Fruit fly (Drosophila melanogaster) whole organism, embryonic: ENCODE results near the gene CG32147.
A peak's percentile ranks its signal among the peaks of the same experiment; 100 is the strongest.

ENCODE experiments used
- Adf1 ChIP-seq: fragments of 200-800 bp; sonication (Bioruptor generic); IDR thresholded peaks from 2 replicates; pipeline ENCODE4 v1.3.6; 2022; ENCODE audit warnings: missing biosample characterization, missing genetic modification characterization
- CG10147 ChIP-seq: fragments of 200-800 bp; sonication (Bioruptor generic); optimal IDR thresholded peaks from 2 replicates; lab custom pipeline; 2019; ENCODE audit warnings: missing biosample characterization, mild to moderate bottlenecking, missing genetic modification characterization, moderate library complexity
- CG10366 ChIP-seq: fragments of 200-800 bp; sonication (Bioruptor generic); IDR thresholded peaks from 2 replicates; pipeline ENCODE4 v1.3.6; 2022; ENCODE audit warnings: missing biosample characterization, missing genetic modification characterization
- CG10654 ChIP-seq: fragments of 200-800 bp; sonication (Bioruptor generic); optimal IDR thresholded peaks from 2 replicates; lab custom pipeline; 2016; ENCODE audit warnings: missing biosample characterization, missing genetic modification characterization
- CG12104 ChIP-seq: fragments of 200-800 bp; sonication (Bioruptor generic); optimal IDR thresholded peaks from 3 replicates; lab custom pipeline; 2016; ENCODE audit warnings: missing biosample characterization, missing genetic modification characterization
- CG14667 ChIP-seq: fragments of 200-800 bp; sonication (Bioruptor generic); IDR thresholded peaks from 2 replicates; pipeline ENCODE4 v1.3.6; 2022; ENCODE audit warnings: missing biosample characterization, missing genetic modification characterization
- CG14710 ChIP-seq: fragments of 200-800 bp; sonication (Bioruptor generic); optimal IDR thresholded peaks from 3 replicates; lab custom pipeline; 2019; ENCODE audit warnings: missing biosample characterization, mild to moderate bottlenecking, missing genetic modification characterization, moderate library complexity
- CG14965 ChIP-seq: fragments of 200-800 bp; sonication (Bioruptor generic); optimal IDR thresholded peaks from 2 replicates; lab custom pipeline; 2016; ENCODE audit warnings: missing biosample characterization, missing genetic modification characterization, borderline replicate concordance
- CG15479 ChIP-seq: fragments of 200-800 bp; sonication (Bioruptor generic); optimal IDR thresholded peaks from 3 replicates; lab custom pipeline; 2019; ENCODE audit warnings: missing biosample characterization, mild to moderate bottlenecking, missing genetic modification characterization, moderate library complexity
- CG4328 ChIP-seq: fragments of 200-800 bp; sonication (Bioruptor generic); optimal IDR thresholded peaks from 3 replicates; lab custom pipeline; 2017; ENCODE audit warnings: missing biosample characterization, missing genetic modification reagents, missing genetic modification characterization
- CG4730 ChIP-seq: fragments of 200-800 bp; sonication (Bioruptor generic); IDR thresholded peaks from 2 replicates; pipeline ENCODE4 v1.3.6; 2022; ENCODE audit warnings: missing biosample characterization, missing genetic modification characterization
- CG8765 ChIP-seq: fragments of 200-800 bp; sonication (Bioruptor generic); IDR thresholded peaks from 2 replicates; pipeline ENCODE4 v1.3.6; 2022; ENCODE audit warnings: missing biosample characterization, missing genetic modification characterization
- CG9932 ChIP-seq: fragments of 200-800 bp; sonication (Bioruptor generic); IDR thresholded peaks from 2 replicates; pipeline ENCODE4 v1.3.6; 2022; ENCODE audit warnings: missing biosample characterization, missing genetic modification characterization
- CTCF ChIP-seq: fragments of 200-800 bp; sonication (Bioruptor generic); optimal IDR thresholded peaks from 2 replicates; lab custom pipeline; 2017; ENCODE audit warnings: missing biosample characterization, mild to moderate bottlenecking, missing genetic modification characterization, moderate library complexity
- Dfd ChIP-seq, 2 experiments: fragments of >200 bp; optimal IDR thresholded peaks; 2 replicates each; lab custom pipeline; 2017; ENCODE audit warnings: missing biosample characterization in 2 of 2, missing genetic modification characterization in 2 of 2
- H2.0 ChIP-seq: fragments of 200-800 bp; sonication (Bioruptor generic); IDR thresholded peaks from 2 replicates; pipeline ENCODE4 v1.3.6; 2022; ENCODE audit warnings: missing biosample characterization, missing genetic modification characterization
- Hand ChIP-seq: fragments of 200-800 bp; sonication (Bioruptor generic); optimal IDR thresholded peaks from 2 replicates; lab custom pipeline; 2017; ENCODE audit warnings: mild to moderate bottlenecking, missing biosample characterization, missing genetic modification reagents, missing genetic modification characterization
- Hey ChIP-seq: fragments of 200-800 bp; sonication (Bioruptor generic); optimal IDR thresholded peaks from 3 replicates; lab custom pipeline; 2018; ENCODE audit warnings: missing biosample characterization, mild to moderate bottlenecking, missing genetic modification characterization
- Hr3 ChIP-seq: fragments of 200-800 bp; sonication (Bioruptor generic); optimal IDR thresholded peaks from 3 replicates; lab custom pipeline; 2016; ENCODE audit warnings: missing biosample characterization, missing genetic modification characterization
- Hr78 ChIP-seq, 2 experiments: fragments of 200-800 bp in 1 of 2; fragments of >200 bp in 1 of 2; sonication (Bioruptor generic) in 1 of 2; optimal IDR thresholded peaks; 2 replicates each; lab custom pipeline; 2017 to 2019; ENCODE audit warnings: missing biosample characterization in 2 of 2, missing genetic modification characterization in 2 of 2, mild to moderate bottlenecking in 1 of 2, moderate library complexity in 1 of 2
- Kr ChIP-seq: fragments of 200-800 bp; sonication (Bioruptor generic); optimal IDR thresholded peaks from 2 replicates; lab custom pipeline; 2017; ENCODE audit warnings: missing biosample characterization, mild to moderate bottlenecking, missing genetic modification characterization
- MTF-1 ChIP-seq: fragments of 200-800 bp; sonication (Bioruptor generic); optimal IDR thresholded peaks from 2 replicates; lab custom pipeline; 2018; ENCODE audit warnings: missing biosample characterization, mild to moderate bottlenecking, missing genetic modification characterization, borderline replicate concordance
- Myb ChIP-seq: fragments of 200-800 bp; sonication (Bioruptor generic); optimal IDR thresholded peaks from 2 replicates; lab custom pipeline; 2016; ENCODE audit warnings: missing biosample characterization, missing genetic modification characterization
- Nf-YB ChIP-seq: fragments of 200-800 bp; sonication (Bioruptor generic); optimal IDR thresholded peaks from 3 replicates; lab custom pipeline; 2019; ENCODE audit warnings: missing biosample characterization, mild to moderate bottlenecking, missing genetic modification characterization, moderate library complexity
- Scr ChIP-seq: fragments of 200-800 bp; sonication (Bioruptor generic); IDR thresholded peaks from 2 replicates; pipeline ENCODE4 v1.3.6; 2022; ENCODE audit warnings: missing biosample characterization, missing genetic modification characterization; ENCODE audit not compliant: partially characterized antibody
- TFAM ChIP-seq: fragments of 200-800 bp; sonication (Bioruptor generic); optimal IDR thresholded peaks from 2 replicates; lab custom pipeline; 2017; ENCODE audit warnings: missing biosample characterization, missing genetic modification characterization, inconsistent platforms
- ac ChIP-seq: fragments of 200-800 bp; sonication (Bioruptor generic); optimal IDR thresholded peaks from 3 replicates; lab custom pipeline; 2017; ENCODE audit warnings: missing biosample characterization, mild to moderate bottlenecking, missing genetic modification characterization
- amos ChIP-seq: fragments of 200-800 bp; sonication (Bioruptor generic); IDR thresholded peaks from 2 replicates; pipeline ENCODE4 v1.3.6; 2022; ENCODE audit warnings: missing biosample characterization, missing genetic modification characterization; ENCODE audit not compliant: partially characterized antibody
- aop ChIP-seq: fragments of 200-800 bp; sonication (Bioruptor generic); IDR thresholded peaks from 2 replicates; pipeline ENCODE4 v1.3.6; 2022; ENCODE audit warnings: missing biosample characterization, missing genetic modification characterization
- cg ChIP-seq: fragments of 200-800 bp; sonication (Bioruptor generic); optimal IDR thresholded peaks from 3 replicates; lab custom pipeline; 2019; ENCODE audit warnings: missing biosample characterization, mild to moderate bottlenecking, missing genetic modification characterization, moderate library complexity
- crp ChIP-seq, 2 experiments: fragments of 200-800 bp; sonication (Bioruptor generic); optimal IDR thresholded peaks; 2 replicates in 1 of 2; 3 replicates in 1 of 2; lab custom pipeline; 2017; ENCODE audit warnings: missing biosample characterization in 2 of 2, missing genetic modification characterization in 2 of 2, mild to moderate bottlenecking in 1 of 2, moderate library complexity in 1 of 2
- ftz-f1 ChIP-seq: fragments of 200-800 bp; sonication (Bioruptor generic); optimal IDR thresholded peaks from 2 replicates; lab custom pipeline; 2016; ENCODE audit warnings: missing biosample characterization, missing genetic modification characterization
- ind ChIP-seq: fragments of 200-800 bp; sonication (Bioruptor generic); optimal IDR thresholded peaks from 3 replicates; lab custom pipeline; 2016; ENCODE audit warnings: missing biosample characterization, missing genetic modification characterization
- nerfin-2 ChIP-seq: fragments of 200-800 bp; sonication (Bioruptor generic); IDR thresholded peaks from 2 replicates; pipeline ENCODE4 v1.3.6; 2022; ENCODE audit warnings: missing biosample characterization, missing genetic modification characterization; ENCODE audit not compliant: partially characterized antibody
- org-1 ChIP-seq: fragments of 200-800 bp; sonication (Bioruptor generic); optimal IDR thresholded peaks from 2 replicates; lab custom pipeline; 2017; ENCODE audit warnings: missing biosample characterization, missing genetic modification characterization
- otp ChIP-seq: fragments of 200-800 bp; sonication (Bioruptor generic); IDR thresholded peaks from 3 replicates; pipeline ENCODE4, ENCODE4 v1.3.6; 2022; ENCODE audit warnings: missing biosample characterization, missing genetic modification characterization
- p53 ChIP-seq: fragments of 200-800 bp; sonication (Bioruptor generic); optimal IDR thresholded peaks from 2 replicates; lab custom pipeline; 2016; ENCODE audit warnings: missing biosample characterization, missing genetic modification characterization
- psq ChIP-seq: fragments of 200-800 bp; sonication (Bioruptor generic); optimal IDR thresholded peaks from 2 replicates; lab custom pipeline; 2017; ENCODE audit warnings: missing biosample characterization, missing genetic modification characterization
- run ChIP-seq: fragments of 200-800 bp; sonication (Bioruptor generic); optimal IDR thresholded peaks from 3 replicates; lab custom pipeline; 2018; ENCODE audit warnings: missing biosample characterization, mild to moderate bottlenecking, missing genetic modification characterization
- sim ChIP-seq: fragments of 200-800 bp; sonication (Bioruptor generic); IDR thresholded peaks from 2 replicates; pipeline ENCODE4 v1.3.6; 2022; ENCODE audit warnings: missing biosample characterization, missing genetic modification characterization
- so ChIP-seq: fragments of 200-800 bp; sonication (Bioruptor generic); IDR thresholded peaks from 3 replicates; pipeline ENCODE4 v1.3.6; 2022; ENCODE audit warnings: missing biosample characterization, missing genetic modification characterization
- ssp ChIP-seq: fragments of 200-800 bp; sonication (Bioruptor generic); IDR thresholded peaks from 2 replicates; pipeline ENCODE4 v1.3.6; 2022; ENCODE audit warnings: missing biosample characterization, missing genetic modification characterization
- tup ChIP-seq: fragments of 200-800 bp; sonication (Bioruptor generic); optimal IDR thresholded peaks from 2 replicates; lab custom pipeline; 2016; ENCODE audit warnings: missing biosample characterization, mild to moderate bottlenecking, missing genetic modification characterization, moderate library complexity
- twi ChIP-seq: fragments of 200-800 bp; optimal IDR thresholded peaks from 2 replicates; lab custom pipeline; 2019; ENCODE audit warnings: missing biosample characterization, mild to moderate bottlenecking, missing genetic modification characterization, moderate library complexity
- vnd ChIP-seq: fragments of 200-800 bp; sonication (Bioruptor generic); IDR thresholded peaks from 3 replicates; pipeline ENCODE4 v1.3.6; 2022; ENCODE audit warnings: missing biosample characterization, missing genetic modification characterization; ENCODE audit not compliant: partially characterized antibody

The CG32147 gene

DNA sequence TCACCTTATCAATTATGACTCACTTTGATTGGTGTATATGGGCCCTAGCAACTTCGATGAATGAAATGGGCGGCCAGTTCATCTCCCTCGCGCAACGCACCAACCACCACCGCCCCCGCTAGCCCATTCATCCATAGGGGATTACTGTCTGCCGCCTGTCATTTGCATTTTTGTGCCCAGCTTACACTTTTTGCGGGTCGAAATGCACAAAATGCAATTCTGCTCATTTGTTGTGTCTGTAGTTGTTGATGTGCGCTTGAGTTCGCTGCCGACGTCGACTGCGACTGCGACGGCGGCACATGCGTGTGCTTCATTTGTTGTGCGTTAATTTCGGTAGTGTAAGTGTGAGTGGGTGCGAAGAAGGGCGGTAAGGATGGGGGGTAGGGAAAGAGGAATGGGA, 42.9 kb downstream of the CG32147 start (continued):
- no peak for TF ChIP-seq Nf-YB (GFP tag; lab: Kevin White, UChicago)
- TF ChIP-seq, all 482 proteins: peak for 5

DNA sequence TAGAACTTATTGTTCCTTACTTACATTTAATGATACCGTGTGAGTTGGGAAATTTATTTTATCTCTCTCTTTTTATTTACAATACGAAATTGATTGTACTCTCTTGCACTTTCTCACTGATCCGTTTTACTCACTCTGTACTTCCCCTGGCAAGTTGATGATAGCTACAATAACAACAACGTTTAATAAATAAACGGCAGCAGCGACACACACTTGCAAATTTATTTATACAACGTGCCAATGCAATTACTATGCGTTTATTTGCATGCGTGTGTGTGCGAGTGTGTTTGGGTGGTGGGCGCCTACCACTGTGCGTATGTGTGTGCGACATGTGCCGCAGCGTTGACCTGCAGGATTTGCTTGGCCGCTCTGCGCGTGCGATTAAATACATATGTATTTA, 44.3 kb downstream of the CG32147 start:
- TF ChIP-seq CG10366 (GFP tag; lab: Robert Waterston, UW), result no peak
- TF ChIP-seq CG15479 (GFP tag; lab: Kevin White, UChicago), result peak; percentile 28
- no peak for TF ChIP-seq CG10147 (GFP tag; lab: Kevin White, UChicago)
- peak; percentile 4 for TF ChIP-seq Hey
- TF ChIP-seq CG14710, result no peak
- TF ChIP-seq CG8765, result peak; percentile 24; the same call in 1 of the 2 replicates
- TF ChIP-seq CG12104 (GFP tag; lab: Kevin White, UChicago), result no peak
- no peak for TF ChIP-seq aop (GFP tag; lab: Robert Waterston, UW)
- TF ChIP-seq MTF-1, result no peak
- peak; percentile 4 for TF ChIP-seq twi (tag; lab: Kevin White, UChicago)
- no peak for TF ChIP-seq Adf1 (GFP tag; lab: Robert Waterston, UW)
- TF ChIP-seq cg (GFP tag; lab: Kevin White, UChicago), result peak; percentile 1

DNA sequence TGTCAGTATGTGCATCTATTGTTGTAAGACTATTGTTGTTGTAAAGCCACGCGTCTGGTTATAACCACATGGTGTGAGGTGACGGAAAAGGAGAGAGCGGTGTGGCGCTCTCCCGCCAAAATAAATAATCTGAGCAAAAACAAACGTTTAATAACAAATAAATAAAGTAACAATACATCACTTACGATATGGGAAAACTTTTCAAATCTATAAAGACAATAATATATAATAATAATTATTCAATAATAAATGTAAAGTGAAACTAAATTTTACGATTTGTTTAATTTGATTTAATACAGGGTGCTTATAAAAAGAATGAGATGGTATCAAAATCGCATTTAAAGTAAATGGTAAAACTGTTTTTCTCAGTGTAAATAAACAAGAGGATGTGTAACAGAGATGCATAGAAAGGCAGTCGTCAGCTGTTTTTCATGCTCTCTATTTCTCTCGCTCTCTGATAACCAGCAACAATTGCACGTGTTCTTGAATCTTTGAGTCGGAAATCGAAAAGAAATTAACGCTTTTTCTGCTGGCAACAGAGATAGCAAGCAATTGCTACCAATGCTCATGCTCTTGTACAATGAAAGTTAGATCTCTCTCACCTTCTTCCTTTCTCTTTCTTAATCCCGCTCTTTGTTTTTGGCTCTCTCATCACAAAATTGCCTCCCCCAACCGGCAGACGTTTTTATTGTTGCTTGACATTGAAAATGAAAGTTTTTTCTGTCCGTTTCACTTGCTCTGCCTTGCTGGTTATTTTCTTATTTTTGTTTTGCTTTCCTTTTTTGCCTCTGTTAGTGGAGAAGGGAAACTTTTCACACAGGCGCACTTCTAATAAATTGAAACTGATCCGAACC, 45.0 kb downstream of the CG32147 start:
- TF ChIP-seq CG14667 (GFP tag; lab: Robert Waterston, UW) (peak; percentile 76; the same call in 1 of the 2 replicates), Hr3 (peak; percentile 64), ssp (GFP tag; lab: Robert Waterston, UW) (peak; percentile 60), CTCF (peak; percentile 32), ftz-f1 (GFP tag; lab: Kevin White, UChicago) (no peak), CG10654 (GFP tag; lab: Kevin White, UChicago) (peak; percentile 81), cg (GFP tag; lab: Kevin White, UChicago) (no peak), so (GFP tag; lab: Robert Waterston, UW) (no peak), run (tag; lab: Kevin White, UChicago) (peak; percentile 92), tup (GFP tag; lab: Kevin White, UChicago) (no peak), psq (GFP tag; lab: Kevin White, UChicago) (peak; percentile 11), Scr (no peak), twi (tag; lab: Kevin White, UChicago) (peak; percentile 45), Dfd (GFP tag; optimal IDR thresholded peaks at IDR 0.05; lab: Kevin White, UChicago) (no peak), p53 (GFP tag; lab: Kevin White, UChicago) (peak; percentile 13), Myb (GFP tag; lab: Kevin White, UChicago) (no peak), nerfin-2 (GFP tag; lab: Robert Waterston, UW) (no peak), amos (GFP tag; lab: Robert Waterston, UW) (no peak), vnd (GFP tag; lab: Robert Waterston, UW) (no peak), Hr78 (GFP tag; optimal IDR thresholded peaks at IDR 0.05; lab: Kevin White, UChicago) (peak in 1 of 2 experiments; percentile 81), Hand (GFP tag; lab: Kevin White, UChicago) (peak; percentile 77), org-1 (peak; percentile 83), crp (GFP tag; optimal IDR thresholded peaks at IDR 0.05; lab: Kevin White, UChicago) (peak in 1 of 2 experiments; percentile 76), CG4730 (peak; percentile 66), H2.0 (GFP tag; lab: Robert Waterston, UW) (peak; percentile 63), CG4328 (GFP tag; lab: Kevin White, UChicago) (peak; percentile 82), CG14965 (GFP tag; lab: Kevin White, UChicago) (peak; percentile 5), Kr (GFP tag; lab: Kevin White, UChicago) (no peak), ind (GFP tag; lab: Kevin White, UChicago) (peak; percentile 84), CG9932 (GFP tag; lab: Robert Waterston, UW) (peak; percentile 52; the same call in 1 of the 2 replicates), TFAM (GFP tag; lab: Kevin White, UChicago) (peak; percentile 35), Adf1 (GFP tag; lab: Robert Waterston, UW) (no peak), otp (GFP tag; lab: Robert Waterston, UW) (no peak), sim (GFP tag; lab: Robert Waterston, UW) (peak; percentile 89), ac (peak; percentile 70)
